Worm (Caenorhabditis elegans) whole organism, young adult: Measurements from ENCODE around the gene ptr-13.

Source experiments
- F49E8.2 ChIP-seq: sonication (generic microtip); optimal IDR thresholded peaks from 3 replicates; lab custom pipeline; 2017; ENCODE audit warnings: missing genetic modification characterization, mild to moderate bottlenecking, missing compliant biosample characterization, antibody characterized with exemption, moderate library complexity; ENCODE audit not compliant: insufficient read depth
- ceh-79 ChIP-seq: sonication (generic microtip); optimal IDR thresholded peaks from 2 replicates; lab custom pipeline; 2017; ENCODE audit warnings: mild to moderate bottlenecking, missing genetic modification characterization, missing compliant biosample characterization
- dpl-1 ChIP-seq: fragments of 150-350 bp; optimal IDR thresholded peaks from 2 replicates; lab custom pipeline; 2014; ENCODE audit warnings: missing biosample characterization, missing genetic modification reagents, missing genetic modification characterization
- hlh-26 ChIP-seq: fragments of 200-800 bp; sonication (Bioruptor generic); conservative IDR thresholded peaks from 2 replicates; pipeline ENCODE4 v1.3.6; 2022; ENCODE audit warnings: missing genetic modification reagents, missing genetic modification characterization, missing compliant biosample characterization
- madf-3 ChIP-seq: fragments of 200-800 bp; sonication (Bioruptor generic); IDR thresholded peaks from 2 replicates; pipeline ENCODE4 v1.3.6; 2022; ENCODE audit warnings: missing genetic modification reagents, missing genetic modification characterization, missing compliant biosample characterization
- snpc-4 ChIP-seq, 5 experiments: fragments of 150-350 bp in 1 of 5; sonication (generic microtip) in 4 of 5; optimal IDR thresholded peaks; 2 replicates each; lab custom pipeline; 2014 to 2018; ENCODE audit warnings: missing genetic modification characterization in 5 of 5, missing biosample characterization in 3 of 5, antibody characterized with exemption in 2 of 5, mild to moderate bottlenecking in 2 of 5, missing compliant biosample characterization in 2 of 5, missing genotype in 2 of 5, moderate library complexity in 2 of 5, missing genetic modification reagents in 1 of 5
- unc-62 ChIP-seq: fragments of 150-350 bp; optimal IDR thresholded peaks from 2 replicates; lab custom pipeline; 2014; ENCODE audit warnings: missing biosample characterization, missing genetic modification reagents, missing genetic modification characterization
- ztf-22 ChIP-seq: fragments of 200-800 bp; sonication (Bioruptor generic); optimal IDR thresholded peaks from 2 replicates; lab custom pipeline; 2018; ENCODE audit warnings: mild to moderate bottlenecking, missing genetic modification characterization, moderate library complexity, missing compliant biosample characterization

- TF ChIP-seq snpc-4 (GFP tag; optimal IDR thresholded peaks at IDR 0.05; lab: Kevin White, UChicago) (no peak), snpc-4 (tag; optimal IDR thresholded peaks at IDR 0.05; lab: Kevin White, UChicago) (no peak), F49E8.2 (tag; lab: Kevin White, UChicago) (no peak), ceh-79 (tag; lab: Kevin White, UChicago) (no peak), dpl-1 (GFP tag; lab: Kevin White, UChicago) (no peak), unc-62 (GFP tag; lab: Kevin White, UChicago) (no peak), ztf-22 (GFP tag; lab: Kevin White, UChicago) (no peak), hlh-26 (GFP tag; lab: Robert Waterston, UW) (no peak), madf-3 (no peak)
Measured at ce11 chrII:11112419-11112818, 49.9 kb downstream of the ptr-13 start, which contains the start of gene mat-2.
